Worm (Caenorhabditis elegans): Measurements from ENCODE around the gene C35A11.4.

- TF ChIP-seq gei-17 (GFP tag; optimal IDR thresholded peaks at IDR 0.05) (no peak), F57C9.4 (tag; optimal IDR thresholded peaks at IDR 0.05) (no peak), D2030.7 (GFP tag; IDR thresholded peaks at IDR 0.05) (no peak), ama-1 (optimal IDR thresholded peaks at IDR 0.05) (no peak), ama-1 (GFP tag; optimal IDR thresholded peaks at IDR 0.05) (no peak), snpc-4 (GFP tag; optimal IDR thresholded peaks at IDR 0.05) (no peak), snpc-4 (tag; optimal IDR thresholded peaks at IDR 0.05) (no peak), ceh-91 (GFP tag; IDR thresholded peaks at IDR 0.05) (no peak), let-607 (tag; optimal IDR thresholded peaks at IDR 0.05) (no peak), bed-1 (GFP tag; IDR thresholded peaks at IDR 0.05) (no peak), ceh-79 (tag; optimal IDR thresholded peaks at IDR 0.05) (no peak), somi-1 (GFP tag; optimal IDR thresholded peaks at IDR 0.05) (no peak), pha-4 (tag; optimal IDR thresholded peaks at IDR 0.05) (peak; percentile 3), B0035.1 (tag; optimal IDR thresholded peaks at IDR 0.05) (no peak), F57A8.1 (GFP tag; optimal IDR thresholded peaks at IDR 0.05) (no peak)
Measured at ce11 chrV:5425008-5425407, 32.1 kb upstream of the C35A11.4 start.
